Worm (Caenorhabditis elegans) whole organism, L4 larva: ENCODE data around the gene C36C9.4.

Experiments
- ZK337.2 ChIP-seq: fragments of 200-800 bp; sonication (Bioruptor generic); IDR thresholded peaks from 2 replicates; pipeline ENCODE4 v1.3.6; 2022; ENCODE audit warnings: missing genetic modification reagents, missing genetic modification characterization, missing compliant biosample characterization
- ces-1 ChIP-seq: fragments of 150-350 bp; sonication (generic microtip); optimal IDR thresholded peaks from 4 replicates; lab custom pipeline; 2014; ENCODE audit warnings: missing biosample characterization, missing genetic modification reagents, missing genetic modification characterization
- lin-15B ChIP-seq: fragments of 150-350 bp; sonication (generic microtip); optimal IDR thresholded peaks from 3 replicates; lab custom pipeline; 2014; ENCODE audit warnings: missing biosample characterization, missing genetic modification characterization
- lir-3 ChIP-seq: sonication (generic microtip); optimal IDR thresholded peaks from 2 replicates; lab custom pipeline; 2016; ENCODE audit warnings: mild to moderate bottlenecking, missing genetic modification characterization, missing compliant biosample characterization
- mdt-29 ChIP-seq: fragments of 200-800 bp; sonication (Bioruptor generic); IDR thresholded peaks from 2 replicates; pipeline ENCODE4 v1.3.6; 2022; ENCODE audit warnings: missing genetic modification reagents, missing genetic modification characterization, missing compliant biosample characterization
- nhr-10 ChIP-seq: fragments of 150-350 bp; optimal IDR thresholded peaks from 2 replicates; lab custom pipeline; 2014; ENCODE audit warnings: missing biosample characterization, missing genetic modification characterization
- nhr-25 ChIP-seq: sonication (generic microtip); optimal IDR thresholded peaks from 2 replicates; lab custom pipeline; 2017; ENCODE audit warnings: missing genetic modification characterization, mild to moderate bottlenecking, missing compliant biosample characterization, antibody characterized with exemption, moderate library complexity, borderline replicate concordance; ENCODE audit not compliant: insufficient read depth
- snpc-4 ChIP-seq: fragments of 150-350 bp; optimal IDR thresholded peaks from 2 replicates; lab custom pipeline; 2014; ENCODE audit warnings: missing biosample characterization, missing genetic modification characterization
- unc-39 ChIP-seq: sonication (generic microtip); optimal IDR thresholded peaks from 2 replicates; lab custom pipeline; 2017; ENCODE audit warnings: missing biosample characterization, missing genetic modification characterization
- zfp-3 ChIP-seq: fragments of 200-800 bp; sonication (Bioruptor generic); conservative IDR thresholded peaks from 2 replicates; pipeline ENCODE4 v1.3.6; 2022; ENCODE audit warnings: missing genetic modification reagents, missing genetic modification characterization, missing compliant biosample characterization

DNA sequence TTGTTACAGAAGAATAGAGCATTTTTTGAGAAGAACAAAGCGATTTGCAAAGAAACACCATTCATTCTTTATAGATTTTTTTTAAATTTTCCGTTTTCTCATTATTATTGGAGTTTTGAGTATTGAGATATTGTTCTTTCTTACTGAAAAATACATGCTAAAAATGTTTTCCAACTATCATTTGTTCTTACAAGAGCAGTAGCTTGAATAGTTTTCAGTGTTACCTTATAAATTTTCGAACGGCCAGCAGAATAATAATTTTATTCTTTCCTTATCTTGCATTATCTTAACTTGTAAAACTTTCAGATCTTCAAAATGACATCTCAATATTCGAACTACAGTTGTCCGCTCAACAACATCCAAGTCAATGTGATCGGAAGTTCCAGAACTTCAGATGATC is 41.6 kb downstream of the C36C9.4 start, which contains the start of gene tbx-32:
- no peak for TF ChIP-seq lir-3 (tag; lab: Kevin White, UChicago)
- TF ChIP-seq nhr-10 (tag; lab: Kevin White, UChicago), result no peak
- no peak for TF ChIP-seq snpc-4 (tag; lab: Kevin White, UChicago)
- TF ChIP-seq ces-1 (GFP tag; lab: Kevin White, UChicago), result no peak
- TF ChIP-seq unc-39, result no peak
- TF ChIP-seq nhr-25 (tag; lab: Kevin White, UChicago), result no peak
- TF ChIP-seq ZK337.2, result no peak
- no peak for TF ChIP-seq zfp-3 (GFP tag; lab: Robert Waterston, UW)
- no peak for TF ChIP-seq mdt-29 (GFP tag; lab: Robert Waterston, UW)
- TF ChIP-seq lin-15B (tag; lab: Kevin White, UChicago), result no peak
